Worm (Caenorhabditis elegans) whole organism, L2 larva: ENCODE measurements around the gene K11D12.7.
"Not testable (repeated sequence)": the region's sequence is repeated elsewhere in the genome, so short reads cannot be mapped to it uniquely, and the experiment has no call there.

Source experiments
- fos-1 ChIP-seq: fragments of 150-350 bp; optimal IDR thresholded peaks from 2 replicates; lab custom pipeline; 2014; ENCODE audit warnings: missing biosample characterization, missing genetic modification characterization
- nhr-11 ChIP-seq: fragments of 150-350 bp; optimal IDR thresholded peaks from 2 replicates; lab custom pipeline; 2014; ENCODE audit warnings: missing biosample characterization, missing genetic modification characterization

DNA sequence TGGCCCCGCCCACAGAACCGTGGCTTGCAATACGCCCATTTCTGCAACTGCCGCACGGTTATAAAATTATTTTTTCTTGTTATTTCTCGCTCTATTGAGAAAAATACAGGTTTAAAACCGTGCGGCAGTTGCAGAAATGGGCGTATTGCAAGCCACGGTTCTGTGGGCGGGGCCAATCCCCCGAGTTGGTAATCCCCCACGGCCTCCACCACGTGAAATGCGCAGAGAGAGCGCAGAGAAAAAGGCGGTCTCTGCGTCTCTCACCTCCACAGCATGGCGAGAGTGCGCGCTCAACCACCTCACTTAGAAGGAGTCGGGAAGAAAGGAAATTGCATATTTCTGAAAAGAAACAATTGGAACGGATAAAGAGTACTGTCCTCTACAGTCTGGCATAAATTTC lies 11.0 kb upstream of the K11D12.7 start:
- TF ChIP-seq fos-1; nhr-11 (tag; lab: Kevin White, UChicago): not testable (repeated sequence)
